Worm (Caenorhabditis elegans) whole organism, L1 larva: ENCODE data around the gene ZK622.1.

Experiments used
- C04F5.9 ChIP-seq: sonication (generic microtip); optimal IDR thresholded peaks from 2 replicates; lab custom pipeline; 2016; ENCODE audit warnings: missing genetic modification characterization, missing compliant biosample characterization
- C16A3.4 ChIP-seq: fragments of 150-350 bp; optimal IDR thresholded peaks from 2 replicates; lab custom pipeline; 2014; ENCODE audit warnings: missing biosample characterization, missing genetic modification characterization
- F16B12.6 ChIP-seq: fragments of 150-350 bp; optimal IDR thresholded peaks from 2 replicates; lab custom pipeline; 2014; ENCODE audit warnings: missing biosample characterization, missing genetic modification characterization
- Y116A8C.19 ChIP-seq: sonication (generic microtip); optimal IDR thresholded peaks from 2 replicates; lab custom pipeline; 2016; ENCODE audit warnings: missing compliant biosample characterization, missing genetic modification characterization, borderline replicate concordance
- aha-1 ChIP-seq: fragments of 150-350 bp; optimal IDR thresholded peaks from 2 replicates; lab custom pipeline; 2014; ENCODE audit warnings: missing biosample characterization, missing genetic modification characterization
- ceh-8 ChIP-seq: fragments of 200-800 bp; sonication (Bioruptor generic); optimal IDR thresholded peaks from 2 replicates; lab custom pipeline; 2018; ENCODE audit warnings: mild to moderate bottlenecking, missing genetic modification characterization, moderate library complexity, missing compliant biosample characterization
- ceh-82 ChIP-seq, 3 experiments: fragments of 150-350 bp in 1 of 3; sonication (generic microtip) in 2 of 3; optimal IDR thresholded peaks; 2 replicates each; lab custom pipeline; 2014 to 2017; ENCODE audit warnings: missing biosample characterization in 3 of 3, missing genetic modification characterization in 3 of 3
- ces-1 ChIP-seq: fragments of 150-350 bp; optimal IDR thresholded peaks from 2 replicates; lab custom pipeline; 2014; ENCODE audit warnings: missing biosample characterization, missing genetic modification reagents, missing genetic modification characterization
- dpl-1 ChIP-seq, 3 experiments: fragments of 150-350 bp in 2 of 3; sonication (generic microtip) in 1 of 3; optimal IDR thresholded peaks; 2 replicates each; lab custom pipeline; 2014 to 2017; ENCODE audit warnings: missing biosample characterization in 3 of 3, missing genetic modification characterization in 3 of 3, missing genetic modification reagents in 3 of 3
- dsc-1 ChIP-seq: sonication (generic microtip); optimal IDR thresholded peaks from 2 replicates; lab custom pipeline; 2016; ENCODE audit warnings: mild to moderate bottlenecking, missing genetic modification characterization, missing compliant biosample characterization
- egl-13 ChIP-seq: sonication (generic microtip); optimal IDR thresholded peaks from 2 replicates; lab custom pipeline; 2016; ENCODE audit warnings: missing genotype, missing genetic modification reagents, missing genetic modification characterization, missing compliant biosample characterization
- elt-2 ChIP-seq: sonication (generic microtip); optimal IDR thresholded peaks from 2 replicates; lab custom pipeline; 2016; ENCODE audit warnings: missing genetic modification characterization, mild to moderate bottlenecking, inconsistent platforms, missing compliant biosample characterization, missing genetic modification reagents
- ets-5 ChIP-seq: fragments of 200-800 bp; sonication (Bioruptor generic); IDR thresholded peaks from 2 replicates; pipeline ENCODE4 v1.3.6; 2022; ENCODE audit warnings: missing genetic modification characterization, missing compliant biosample characterization
- fkh-8 ChIP-seq: sonication (generic microtip); optimal IDR thresholded peaks from 2 replicates; lab custom pipeline; 2016; ENCODE audit warnings: mild to moderate bottlenecking, missing genetic modification characterization, missing compliant biosample characterization
- hlh-17 ChIP-seq: fragments of 200-800 bp; sonication (Bioruptor generic); optimal IDR thresholded peaks from 2 replicates; lab custom pipeline; 2018; ENCODE audit warnings: missing genetic modification characterization, mild to moderate bottlenecking, missing compliant biosample characterization, moderate library complexity, borderline replicate concordance
- hpl-2 ChIP-seq: fragments of 150-350 bp; optimal IDR thresholded peaks from 2 replicates; lab custom pipeline; 2014; ENCODE audit warnings: missing biosample characterization, missing genetic modification reagents, missing genetic modification characterization
- jun-1 ChIP-seq: fragments of 150-350 bp; optimal IDR thresholded peaks from 2 replicates; lab custom pipeline; 2014; ENCODE audit warnings: missing biosample characterization, missing genetic modification reagents, missing genetic modification characterization
- lin-13 ChIP-seq: fragments of 150-350 bp; optimal IDR thresholded peaks from 2 replicates; lab custom pipeline; 2014; ENCODE audit warnings: missing biosample characterization, missing genetic modification reagents, missing genetic modification characterization
- lin-14 ChIP-seq: fragments of 200-800 bp; sonication (Bioruptor generic); optimal IDR thresholded peaks from 2 replicates; lab custom pipeline; 2018; ENCODE audit warnings: mild to moderate bottlenecking, missing genetic modification characterization, moderate library complexity, missing compliant biosample characterization
- lin-39 ChIP-seq: fragments of 150-350 bp; optimal IDR thresholded peaks from 2 replicates; lab custom pipeline; 2014; ENCODE audit warnings: missing biosample characterization, missing genetic modification reagents, missing genetic modification characterization
- lsy-2 ChIP-seq, 2 experiments: fragments of 150-350 bp; optimal IDR thresholded peaks; 2 replicates each; lab custom pipeline; 2014; ENCODE audit warnings: missing biosample characterization in 2 of 2, missing genetic modification characterization in 2 of 2
- mab-9 ChIP-seq: fragments of 200-800 bp; sonication (Bioruptor generic); IDR thresholded peaks from 2 replicates; pipeline ENCODE4 v1.3.6; 2022; ENCODE audit warnings: missing genetic modification reagents, missing genetic modification characterization, missing compliant biosample characterization
- mdl-1 ChIP-seq, 2 experiments: fragments of 150-350 bp; optimal IDR thresholded peaks; 2 replicates each; lab custom pipeline; 2014 to 2017; ENCODE audit warnings: missing biosample characterization in 2 of 2, missing genetic modification characterization in 2 of 2, inconsistent platforms in 1 of 2
- nhr-11 ChIP-seq: fragments of 150-350 bp; optimal IDR thresholded peaks from 2 replicates; lab custom pipeline; 2014; ENCODE audit warnings: missing biosample characterization, missing genetic modification characterization
- nhr-20 ChIP-seq: sonication (generic microtip); optimal IDR thresholded peaks from 2 replicates; lab custom pipeline; 2016; ENCODE audit warnings: mild to moderate bottlenecking, missing genetic modification characterization, missing compliant biosample characterization
- nhr-28 ChIP-seq: fragments of 150-350 bp; optimal IDR thresholded peaks from 2 replicates; lab custom pipeline; 2014; ENCODE audit warnings: missing biosample characterization, missing genetic modification characterization
- nhr-47 ChIP-seq: sonication (generic microtip); optimal IDR thresholded peaks from 2 replicates; lab custom pipeline; 2016; ENCODE audit warnings: mild to moderate bottlenecking, missing genetic modification characterization, moderate library complexity, missing compliant biosample characterization
- nhr-71 ChIP-seq: sonication (generic microtip); optimal IDR thresholded peaks from 2 replicates; lab custom pipeline; 2016; ENCODE audit warnings: mild to moderate bottlenecking, missing genetic modification characterization, moderate library complexity, missing compliant biosample characterization
- nhr-76 ChIP-seq: sonication (generic microtip); optimal IDR thresholded peaks from 2 replicates; lab custom pipeline; 2017; ENCODE audit warnings: missing biosample characterization, missing genetic modification characterization
- pag-3 ChIP-seq: sonication (generic microtip); optimal IDR thresholded peaks from 2 replicates; lab custom pipeline; 2017; ENCODE audit warnings: missing genetic modification characterization, mild to moderate bottlenecking, missing compliant biosample characterization, antibody characterized with exemption, borderline replicate concordance; ENCODE audit not compliant: insufficient read depth
- pax-3 ChIP-seq: fragments of 200-800 bp; sonication (Bioruptor generic); optimal IDR thresholded peaks from 2 replicates; lab custom pipeline; 2018; ENCODE audit warnings: mild to moderate bottlenecking, missing genetic modification characterization, moderate library complexity, missing compliant biosample characterization
- pqm-1 ChIP-seq: sonication (generic microtip); optimal IDR thresholded peaks from 3 replicates; lab custom pipeline; 2017; ENCODE audit warnings: missing biosample characterization, missing genetic modification characterization
- rnt-1 ChIP-seq: sonication (generic microtip); optimal IDR thresholded peaks from 2 replicates; lab custom pipeline; 2016; ENCODE audit warnings: mild to moderate bottlenecking, missing genetic modification characterization, moderate library complexity, missing compliant biosample characterization
- skn-1 ChIP-seq: fragments of 150-350 bp; optimal IDR thresholded peaks from 2 replicates; lab custom pipeline; 2014; ENCODE audit warnings: missing biosample characterization, missing genetic modification characterization
- snpc-4 ChIP-seq: fragments of 150-350 bp; optimal IDR thresholded peaks from 2 replicates; lab custom pipeline; 2014; ENCODE audit warnings: missing biosample characterization, missing genetic modification characterization
- sox-4 ChIP-seq: sonication (generic microtip); optimal IDR thresholded peaks from 2 replicates; lab custom pipeline; 2016; ENCODE audit warnings: missing genetic modification characterization, missing compliant biosample characterization
- tbx-2 ChIP-seq: sonication (generic microtip); optimal IDR thresholded peaks from 2 replicates; lab custom pipeline; 2016; ENCODE audit warnings: missing genetic modification characterization, missing compliant biosample characterization
- zip-4 ChIP-seq: fragments of 200-800 bp; sonication (Bioruptor generic); optimal IDR thresholded peaks from 2 replicates; lab custom pipeline; 2018; ENCODE audit warnings: mild to moderate bottlenecking, missing genetic modification characterization, moderate library complexity, missing compliant biosample characterization
- ztf-4 ChIP-seq: fragments of 150-350 bp; optimal IDR thresholded peaks from 2 replicates; lab custom pipeline; 2014; ENCODE audit warnings: missing biosample characterization, missing genetic modification characterization

The ZK622.1 gene

DNA sequence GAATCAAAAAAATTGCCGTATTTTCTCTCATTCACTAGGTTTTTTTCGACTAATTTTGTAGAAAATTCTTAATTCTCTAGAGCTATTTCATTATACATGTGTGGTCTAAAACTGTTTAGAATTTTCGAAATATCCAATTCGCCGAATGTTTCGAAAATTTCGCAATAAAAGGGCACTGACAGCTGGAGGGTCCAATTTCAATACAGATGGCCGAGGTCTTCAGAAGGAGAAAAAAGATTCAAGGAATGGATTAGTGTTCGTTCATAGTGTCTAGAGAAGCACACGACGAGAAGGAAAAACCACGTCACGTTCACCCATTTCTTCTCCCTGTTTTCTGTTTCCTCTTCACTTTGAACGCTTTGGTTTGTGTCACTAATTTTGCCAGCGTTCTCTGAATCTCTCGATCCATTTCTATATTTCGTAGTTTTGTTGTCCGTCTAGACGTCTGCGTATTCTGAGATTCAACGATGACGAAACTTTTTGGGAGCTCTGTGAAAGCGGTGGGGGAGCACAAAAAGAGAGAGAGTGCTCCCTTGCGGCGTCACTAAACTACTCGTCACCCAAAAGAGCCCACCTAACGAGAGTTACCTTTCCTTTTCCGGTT is 32.5 kb downstream of the ZK622.1 start (continued):
- TF ChIP-seq lin-13 (GFP tag; lab: Kevin White, UChicago) (peak; percentile 17), pax-3 (tag; lab: Kevin White, UChicago) (no peak), fkh-8 (tag; lab: Kevin White, UChicago) (peak; percentile 92), Y116A8C.19 (tag; lab: Kevin White, UChicago) (no peak), elt-2 (tag; lab: Kevin White, UChicago) (no peak), lin-39 (no peak), rnt-1 (tag; lab: Kevin White, UChicago) (peak; percentile 69), hlh-17 (GFP tag; lab: Kevin White, UChicago) (no peak), dsc-1 (tag; lab: Kevin White, UChicago) (peak; percentile 52), snpc-4 (tag; lab: Kevin White, UChicago) (no peak), nhr-76 (tag; lab: Kevin White, UChicago) (no peak), ceh-82 (tag; optimal IDR thresholded peaks at IDR 0.05; lab: Kevin White, UChicago) (peak in 2 of 3 experiments; percentile 34 to 57), hpl-2 (GFP tag; lab: Kevin White, UChicago) (no peak), pag-3 (tag; lab: Kevin White, UChicago) (no peak), mab-9 (GFP tag; lab: Robert Waterston, UW) (no peak), aha-1 (tag; lab: Kevin White, UChicago) (no peak), F16B12.6 (no peak), ceh-8 (GFP tag; lab: Kevin White, UChicago) (peak; percentile 50), lin-14 (GFP tag; lab: Kevin White, UChicago) (peak; percentile 95), sox-4 (tag; lab: Kevin White, UChicago) (no peak), jun-1 (peak; percentile 79), C04F5.9 (tag; lab: Kevin White, UChicago) (no peak), mdl-1 (tag; optimal IDR thresholded peaks at IDR 0.05; lab: Kevin White, UChicago) (peak in 1 of 2 experiments; percentile 67), C16A3.4 (tag; lab: Kevin White, UChicago) (peak; percentile 19), nhr-28 (tag; lab: Kevin White, UChicago) (no peak), nhr-20 (peak; percentile 49), lsy-2 (tag; optimal IDR thresholded peaks at IDR 0.05; lab: Kevin White, UChicago) (peak; percentile 31 to 78), ztf-4 (peak; percentile 24), zip-4 (GFP tag; lab: Kevin White, UChicago) (peak; percentile 38), dpl-1 (GFP tag; optimal IDR thresholded peaks at IDR 0.05; lab: Kevin White, UChicago) (peak; percentile 18 to 28 (median 20)), pqm-1 (no peak)

- TF ChIP-seq tbx-2 (tag; lab: Kevin White, UChicago) (no peak), fkh-8 (tag; lab: Kevin White, UChicago) (peak; percentile 57), nhr-11 (peak; percentile 19), dsc-1 (tag; lab: Kevin White, UChicago) (peak; percentile 99), nhr-20 (no peak), pax-3 (tag; lab: Kevin White, UChicago) (peak; percentile 72), ces-1 (GFP tag; lab: Kevin White, UChicago) (no peak), nhr-47 (peak; percentile 60), ets-5 (GFP tag; lab: Robert Waterston, UW) (0 out of 2 replicates have a peak, but pooled peaks have one; percentile 82), egl-13 (tag; lab: Kevin White, UChicago) (peak; percentile 8), sox-4 (tag; lab: Kevin White, UChicago) (peak; percentile 70), skn-1 (tag; lab: Kevin White, UChicago) (no peak), nhr-71 (tag; lab: Kevin White, UChicago) (peak; percentile 4)
Measured at ce11 chrII:5326891-5327290, 33.3 kb downstream of the ZK622.1 start.
